Worm (Caenorhabditis elegans) whole organism, L3 larva: ENCODE data around the gene T02H6.5.

Experiments used
- ama-1 ChIP-seq: fragments of 150-350 bp; optimal IDR thresholded peaks from 2 replicates; lab custom pipeline; 2018
- ceh-16 ChIP-seq: sonication (generic microtip); optimal IDR thresholded peaks from 2 replicates; lab custom pipeline; 2017; ENCODE audit warnings: missing biosample characterization, missing genetic modification characterization
- ceh-28 ChIP-seq: fragments of 150-350 bp; optimal IDR thresholded peaks from 2 replicates; lab custom pipeline; 2014; ENCODE audit warnings: missing biosample characterization, missing genetic modification reagents, missing genetic modification characterization
- lin-15B ChIP-seq: fragments of 150-350 bp; optimal IDR thresholded peaks from 2 replicates; lab custom pipeline; 2014; ENCODE audit warnings: missing biosample characterization, missing genetic modification characterization
- nhr-11 ChIP-seq: fragments of 150-350 bp; optimal IDR thresholded peaks from 2 replicates; lab custom pipeline; 2014; ENCODE audit warnings: missing biosample characterization, missing genetic modification characterization
- nhr-25 ChIP-seq: sonication (generic microtip); optimal IDR thresholded peaks from 2 replicates; lab custom pipeline; 2017; ENCODE audit warnings: missing biosample characterization, missing genetic modification characterization
- nhr-28 ChIP-seq: fragments of 150-350 bp; optimal IDR thresholded peaks from 2 replicates; lab custom pipeline; 2014; ENCODE audit warnings: missing biosample characterization, missing genetic modification characterization
- nhr-76 ChIP-seq: fragments of 150-350 bp; sonication (generic microtip); optimal IDR thresholded peaks from 5 replicates; lab custom pipeline; 2014; ENCODE audit warnings: missing biosample characterization, missing genetic modification characterization
- pqm-1 ChIP-seq: fragments of 150-350 bp; optimal IDR thresholded peaks from 2 replicates; lab custom pipeline; 2017; ENCODE audit warnings: missing biosample characterization, missing genetic modification characterization, inconsistent platforms
- ztf-11 ChIP-seq: fragments of 150-350 bp; optimal IDR thresholded peaks from 2 replicates; lab custom pipeline; 2014; ENCODE audit warnings: missing biosample characterization, missing genetic modification characterization

- TF ChIP-seq ceh-28 = no peak
- no peak for TF ChIP-seq pqm-1 (tag; lab: Kevin White, UChicago)
- no peak for TF ChIP-seq nhr-11 (tag; lab: Kevin White, UChicago)
- no peak for TF ChIP-seq lin-15B (tag; lab: Kevin White, UChicago)
- no peak for TF ChIP-seq nhr-28 (tag; lab: Kevin White, UChicago)
- no peak for TF ChIP-seq nhr-76 (tag; lab: Kevin White, UChicago)
- TF ChIP-seq nhr-25 (tag; lab: Kevin White, UChicago) = no peak
- TF ChIP-seq ama-1 (lab: Kevin White, UChicago) = no peak
- no peak for TF ChIP-seq ceh-16 (tag; lab: Kevin White, UChicago)
- TF ChIP-seq ztf-11 (tag; lab: Kevin White, UChicago) = no peak
These were observed 4.3 kb upstream of the T02H6.5 start, which contains the start of the genes T02H6.10 and T02H6.8 for ce11 chrII:680612-681011.
